Worm (Caenorhabditis elegans) whole organism, L4 larva: ENCODE measurements around the gene ugt-15.

ENCODE experiments used
- D1046.2 ChIP-seq: fragments of 200-800 bp; sonication (Bioruptor generic); IDR thresholded peaks from 2 replicates; pipeline ENCODE4 v1.3.6; 2022; ENCODE audit warnings: missing genetic modification characterization, missing compliant biosample characterization
- F10B5.3 ChIP-seq: sonication (generic microtip); optimal IDR thresholded peaks from 2 replicates; lab custom pipeline; 2016; ENCODE audit warnings: mild to moderate bottlenecking, missing genetic modification characterization, missing compliant biosample characterization
- F26F4.8 ChIP-seq: fragments of 200-800 bp; sonication (Bioruptor generic); conservative IDR thresholded peaks from 2 replicates; pipeline ENCODE4 v1.3.6; 2022; ENCODE audit warnings: missing genetic modification characterization, missing compliant biosample characterization
- F37D6.2 ChIP-seq: sonication (generic microtip); optimal IDR thresholded peaks from 2 replicates; lab custom pipeline; 2016; ENCODE audit warnings: mild to moderate bottlenecking, missing genetic modification characterization, missing compliant biosample characterization
- R02D3.7 ChIP-seq: fragments of 150-350 bp; sonication (generic microtip); optimal IDR thresholded peaks from 3 replicates; lab custom pipeline; 2014; ENCODE audit warnings: missing biosample characterization, missing genetic modification characterization
- Y5F2A.4 ChIP-seq: fragments of 200-800 bp; sonication (Bioruptor generic); optimal IDR thresholded peaks from 2 replicates; lab custom pipeline; 2018; ENCODE audit warnings: mild to moderate bottlenecking, missing genetic modification characterization, missing compliant biosample characterization
- ZK337.2 ChIP-seq: fragments of 200-800 bp; sonication (Bioruptor generic); IDR thresholded peaks from 2 replicates; pipeline ENCODE4 v1.3.6; 2022; ENCODE audit warnings: missing genetic modification reagents, missing genetic modification characterization, missing compliant biosample characterization
- ZK546.5 ChIP-seq, 2 experiments: sonication (generic microtip); optimal IDR thresholded peaks; 2 replicates each; lab custom pipeline; 2017; ENCODE audit warnings: missing biosample characterization in 2 of 2, missing genetic modification characterization in 2 of 2
- aly-2 ChIP-seq: sonication (generic microtip); optimal IDR thresholded peaks from 2 replicates; lab custom pipeline; 2018; ENCODE audit warnings: missing biosample characterization, missing genetic modification characterization
- ama-1 ChIP-seq: fragments of 150-350 bp; optimal IDR thresholded peaks from 2 replicates; lab custom pipeline; 2014; ENCODE audit warnings: inconsistent platforms, mixed read lengths
- ceh-32 ChIP-seq: sonication (generic microtip); optimal IDR thresholded peaks from 2 replicates; lab custom pipeline; 2016; ENCODE audit warnings: mild to moderate bottlenecking, missing genetic modification characterization, missing compliant biosample characterization; ENCODE audit not compliant: poor library complexity
- ceh-44 ChIP-seq: fragments of 200-800 bp; sonication (Bioruptor generic); IDR thresholded peaks from 2 replicates; pipeline ENCODE4 v1.3.6; 2022; ENCODE audit warnings: missing genetic modification reagents, missing genetic modification characterization, missing compliant biosample characterization
- ceh-82 ChIP-seq: sonication (generic microtip); optimal IDR thresholded peaks from 2 replicates; lab custom pipeline; 2017; ENCODE audit warnings: missing biosample characterization, missing genetic modification characterization
- cey-2 ChIP-seq: sonication (generic microtip); optimal IDR thresholded peaks from 3 replicates; lab custom pipeline; 2017; ENCODE audit warnings: missing genetic modification characterization, mild to moderate bottlenecking, missing compliant biosample characterization, antibody characterized with exemption, borderline replicate concordance; ENCODE audit not compliant: insufficient read depth
- ctbp-1 ChIP-seq: fragments of 200-800 bp; sonication (Bioruptor generic); IDR thresholded peaks from 2 replicates; pipeline ENCODE4 v1.3.6; 2022; ENCODE audit warnings: missing genetic modification reagents, missing genetic modification characterization, missing compliant biosample characterization
- daf-16 ChIP-seq, 3 experiments: sonication (generic microtip); optimal IDR thresholded peaks; 2 replicates each; lab custom pipeline; 2016 to 2017; ENCODE audit warnings: missing genetic modification characterization in 3 of 3, missing genetic modification reagents in 3 of 3, mild to moderate bottlenecking in 2 of 3, missing compliant biosample characterization in 2 of 3, missing biosample characterization in 1 of 3, moderate library complexity in 1 of 3
- daf-19 ChIP-seq: fragments of 200-800 bp; sonication (Bioruptor generic); conservative IDR thresholded peaks from 2 replicates; pipeline ENCODE4 v1.3.6; 2022; ENCODE audit warnings: missing genetic modification characterization, missing compliant biosample characterization
- dmd-6 ChIP-seq: fragments of 200-800 bp; sonication (Bioruptor generic); IDR thresholded peaks from 2 replicates; pipeline ENCODE4 v1.3.6; 2022; ENCODE audit warnings: missing genetic modification reagents, missing genetic modification characterization, missing compliant biosample characterization
- dmd-9 ChIP-seq: fragments of 200-800 bp; sonication (Bioruptor generic); IDR thresholded peaks from 2 replicates; pipeline ENCODE4 v1.3.6; 2022; ENCODE audit warnings: missing genetic modification reagents, missing genetic modification characterization, missing compliant biosample characterization
- dpl-1 ChIP-seq: fragments of 150-350 bp; optimal IDR thresholded peaks from 2 replicates; lab custom pipeline; 2014; ENCODE audit warnings: missing biosample characterization, missing genetic modification reagents, missing genetic modification characterization
- egl-27 ChIP-seq: sonication (generic microtip); optimal IDR thresholded peaks from 3 replicates; lab custom pipeline; 2017; ENCODE audit warnings: missing biosample characterization, missing genetic modification reagents, missing genetic modification characterization
- fos-1 ChIP-seq: fragments of 150-350 bp; optimal IDR thresholded peaks from 2 replicates; lab custom pipeline; 2014; ENCODE audit warnings: missing biosample characterization, missing genetic modification characterization
- hlh-11 ChIP-seq: fragments of 200-800 bp; sonication (Bioruptor generic); optimal IDR thresholded peaks from 2 replicates; lab custom pipeline; 2018; ENCODE audit warnings: mild to moderate bottlenecking, missing genetic modification characterization, missing compliant biosample characterization
- lin-13 ChIP-seq: fragments of 150-350 bp; optimal IDR thresholded peaks from 2 replicates; lab custom pipeline; 2014; ENCODE audit warnings: missing biosample characterization, missing genetic modification reagents, missing genetic modification characterization
- lin-15B ChIP-seq: fragments of 150-350 bp; sonication (generic microtip); optimal IDR thresholded peaks from 3 replicates; lab custom pipeline; 2014; ENCODE audit warnings: missing biosample characterization, missing genetic modification characterization
- lin-38 ChIP-seq: fragments of 200-800 bp; sonication (Bioruptor generic); IDR thresholded peaks from 2 replicates; pipeline ENCODE4 v1.3.6; 2022; ENCODE audit warnings: missing genetic modification reagents, missing genetic modification characterization, missing compliant biosample characterization
- lin-39 ChIP-seq: fragments of 150-350 bp; optimal IDR thresholded peaks from 2 replicates; lab custom pipeline; 2014; ENCODE audit warnings: missing biosample characterization, missing genetic modification reagents, missing genetic modification characterization
- lsy-2 ChIP-seq, 2 experiments: fragments of 150-350 bp in 1 of 2; sonication (generic microtip) in 1 of 2; optimal IDR thresholded peaks; 2 replicates each; lab custom pipeline; 2014 to 2017; ENCODE audit warnings: missing biosample characterization in 2 of 2, missing genetic modification characterization in 2 of 2
- madf-9 ChIP-seq: fragments of 200-800 bp; sonication (Bioruptor generic); conservative IDR thresholded peaks from 2 replicates; pipeline ENCODE4 v1.3.6; 2022; ENCODE audit warnings: missing genetic modification reagents, missing genetic modification characterization, missing compliant biosample characterization
- mdt-29 ChIP-seq: fragments of 200-800 bp; sonication (Bioruptor generic); IDR thresholded peaks from 2 replicates; pipeline ENCODE4 v1.3.6; 2022; ENCODE audit warnings: missing genetic modification reagents, missing genetic modification characterization, missing compliant biosample characterization
- mep-1 ChIP-seq: fragments of 150-350 bp; sonication (generic microtip); optimal IDR thresholded peaks from 3 replicates; lab custom pipeline; 2014; ENCODE audit warnings: missing biosample characterization, missing genetic modification characterization
- mxl-3 ChIP-seq: fragments of 200-800 bp; sonication (Bioruptor generic); optimal IDR thresholded peaks from 2 replicates; lab custom pipeline; 2018; ENCODE audit warnings: mild to moderate bottlenecking, missing genetic modification characterization, missing compliant biosample characterization
- nhr-10 ChIP-seq: fragments of 150-350 bp; optimal IDR thresholded peaks from 2 replicates; lab custom pipeline; 2014; ENCODE audit warnings: missing biosample characterization, missing genetic modification characterization
- nhr-111 ChIP-seq: fragments of 200-800 bp; sonication (Bioruptor generic); optimal IDR thresholded peaks from 2 replicates; lab custom pipeline; 2018; ENCODE audit warnings: mild to moderate bottlenecking, missing genetic modification characterization, missing compliant biosample characterization
- nhr-25 ChIP-seq: sonication (generic microtip); optimal IDR thresholded peaks from 2 replicates; lab custom pipeline; 2017; ENCODE audit warnings: missing genetic modification characterization, mild to moderate bottlenecking, missing compliant biosample characterization, antibody characterized with exemption, moderate library complexity, borderline replicate concordance; ENCODE audit not compliant: insufficient read depth
- nhr-28 ChIP-seq: fragments of 150-350 bp; optimal IDR thresholded peaks from 2 replicates; lab custom pipeline; 2014; ENCODE audit warnings: missing biosample characterization, missing genetic modification characterization
- nhr-41 ChIP-seq: fragments of 200-800 bp; sonication (Bioruptor generic); IDR thresholded peaks from 2 replicates; pipeline ENCODE4 v1.3.6; 2022; ENCODE audit warnings: missing genetic modification reagents, missing genetic modification characterization, missing compliant biosample characterization
- nhr-48 ChIP-seq: sonication (generic microtip); optimal IDR thresholded peaks from 2 replicates; lab custom pipeline; 2016; ENCODE audit warnings: mild to moderate bottlenecking, missing genetic modification characterization, missing compliant biosample characterization
- nhr-6 ChIP-seq: fragments of 150-350 bp; optimal IDR thresholded peaks from 2 replicates; lab custom pipeline; 2014; ENCODE audit warnings: missing biosample characterization, missing genetic modification characterization
- nhr-77 ChIP-seq: fragments of 150-350 bp; optimal IDR thresholded peaks from 2 replicates; lab custom pipeline; 2014; ENCODE audit warnings: missing biosample characterization, missing genetic modification characterization
- pqm-1 ChIP-seq: sonication (generic microtip); optimal IDR thresholded peaks from 2 replicates; lab custom pipeline; 2017; ENCODE audit warnings: missing biosample characterization, missing genetic modification characterization
- sdz-12 ChIP-seq: fragments of 200-800 bp; sonication (Bioruptor generic); optimal IDR thresholded peaks from 2 replicates; lab custom pipeline; 2018; ENCODE audit warnings: mild to moderate bottlenecking, missing genetic modification characterization, missing compliant biosample characterization
- set-16 ChIP-seq: fragments of 200-800 bp; sonication (Bioruptor generic); IDR thresholded peaks from 2 replicates; pipeline ENCODE4 v1.3.6; 2022; ENCODE audit warnings: missing genetic modification reagents, missing genetic modification characterization, missing compliant biosample characterization
- spr-1 ChIP-seq: sonication (generic microtip); optimal IDR thresholded peaks from 2 replicates; lab custom pipeline; 2016; ENCODE audit warnings: mild to moderate bottlenecking, missing genetic modification characterization, missing compliant biosample characterization
- unc-130 ChIP-seq: sonication (generic microtip); optimal IDR thresholded peaks from 2 replicates; lab custom pipeline; 2016; ENCODE audit warnings: missing genetic modification reagents, missing genetic modification characterization, missing compliant biosample characterization
- unc-62 ChIP-seq, 3 experiments: fragments of 150-350 bp in 1 of 3; sonication (generic microtip); optimal IDR thresholded peaks in 2 of 3; peaks in 1 of 3; 1 replicate in 1 of 3; 2 replicates in 2 of 3; lab custom pipeline; 2014 to 2017; ENCODE audit warnings: missing biosample characterization in 3 of 3, missing genetic modification characterization in 3 of 3, missing genetic modification reagents in 3 of 3, missing genotype in 1 of 3
- zag-1 ChIP-seq: fragments of 150-350 bp; optimal IDR thresholded peaks from 2 replicates; lab custom pipeline; 2014; ENCODE audit warnings: missing biosample characterization, missing genetic modification characterization
- zfp-3 ChIP-seq: fragments of 200-800 bp; sonication (Bioruptor generic); conservative IDR thresholded peaks from 2 replicates; pipeline ENCODE4 v1.3.6; 2022; ENCODE audit warnings: missing genetic modification reagents, missing genetic modification characterization, missing compliant biosample characterization
- zip-11 ChIP-seq: fragments of 200-800 bp; sonication (Bioruptor generic); IDR thresholded peaks from 2 replicates; pipeline ENCODE4 v1.3.6; 2022; ENCODE audit warnings: missing genetic modification characterization, missing compliant biosample characterization
- ztf-11 ChIP-seq: fragments of 150-350 bp; optimal IDR thresholded peaks from 2 replicates; lab custom pipeline; 2014; ENCODE audit warnings: missing biosample characterization, missing genetic modification characterization
- ztf-7 ChIP-seq: fragments of 150-350 bp; optimal IDR thresholded peaks from 2 replicates; lab custom pipeline; 2014; ENCODE audit warnings: missing biosample characterization, missing genetic modification characterization

ugt-15 gene

ce11 chrV:12780248-12780647 lies 47.1 kb upstream of the ugt-15 start (continued):
- TF ChIP-seq lin-38 (GFP tag; lab: Robert Waterston, UW) (no peak), ztf-7 (tag; lab: Kevin White, UChicago) (no peak), sdz-12 (GFP tag; lab: Kevin White, UChicago) (peak; percentile 91), cey-2 (tag; lab: Kevin White, UChicago) (no peak), ZK546.5 (tag; optimal IDR thresholded peaks at IDR 0.05; lab: Kevin White, UChicago) (no peak), mxl-3 (peak; percentile 70), egl-27 (tag; lab: Kevin White, UChicago) (no peak), Y5F2A.4 (GFP tag; lab: Kevin White, UChicago) (peak; percentile 15), R02D3.7 (no peak), D1046.2 (GFP tag; lab: Robert Waterston, UW) (peak; percentile 87), nhr-10 (tag; lab: Kevin White, UChicago) (no peak), zag-1 (tag; lab: Kevin White, UChicago) (no peak), lin-15B (tag; lab: Kevin White, UChicago) (no peak), spr-1 (tag; lab: Kevin White, UChicago) (peak; percentile 31), mep-1 (tag; lab: Kevin White, UChicago) (no peak), nhr-28 (tag; lab: Kevin White, UChicago) (peak; percentile 21), hlh-11 (tag; lab: Kevin White, UChicago) (peak; percentile 56), ctbp-1 (peak; percentile 88), nhr-6 (tag; lab: Kevin White, UChicago) (peak; percentile 73), aly-2 (tag; lab: Kevin White, UChicago) (no peak), F10B5.3 (tag; lab: Kevin White, UChicago) (peak; percentile 45), ceh-44 (GFP tag; lab: Robert Waterston, UW) (peak; percentile 65; the same call in 1 of the 2 replicates), nhr-48 (tag; lab: Kevin White, UChicago) (peak; percentile 0), set-16 (GFP tag; lab: Robert Waterston, UW) (no peak), daf-19 (peak; percentile 77), lin-39 (tag; lab: Kevin White, UChicago) (no peak), dmd-6 (peak; percentile 74), fos-1 (tag; lab: Kevin White, UChicago) (no peak), unc-62 (GFP tag; optimal IDR thresholded peaks at IDR 0.05 in 1 of 2; lab: Kevin White, UChicago) (peak in 1 of 2 experiments; percentile 80), unc-62 (tag; optimal IDR thresholded peaks at IDR 0.05; lab: Kevin White, UChicago) (no peak), zfp-3 (GFP tag; lab: Robert Waterston, UW) (peak; percentile 67), daf-16 (GFP tag; optimal IDR thresholded peaks at IDR 0.05; lab: Kevin White, UChicago) (peak; percentile 22 to 62), daf-16 (tag; optimal IDR thresholded peaks at IDR 0.05; lab: Kevin White, UChicago) (no peak), F26F4.8 (peak; percentile 75; the same call in 1 of the 2 replicates), madf-9 (GFP tag; lab: Robert Waterston, UW) (peak; percentile 88), lin-13 (GFP tag; lab: Kevin White, UChicago) (no peak), F37D6.2 (peak; percentile 6), lsy-2 (tag; optimal IDR thresholded peaks at IDR 0.05; lab: Kevin White, UChicago) (no peak), nhr-111 (GFP tag; lab: Kevin White, UChicago) (peak; percentile 84), ztf-11 (tag; lab: Kevin White, UChicago) (no peak), mdt-29 (GFP tag; lab: Robert Waterston, UW) (0 out of 2 replicates have a peak, but pooled peaks have one; percentile 47), unc-130 (GFP tag; lab: Kevin White, UChicago) (peak; percentile 57), nhr-77 (tag; lab: Kevin White, UChicago) (no peak), zip-11 (GFP tag; lab: Robert Waterston, UW) (peak; percentile 75), ceh-32 (tag; lab: Kevin White, UChicago) (no peak), nhr-25 (tag; lab: Kevin White, UChicago) (no peak), dmd-9 (GFP tag; lab: Robert Waterston, UW) (peak; percentile 78), ceh-82 (tag; lab: Kevin White, UChicago) (no peak), pqm-1 (tag; lab: Kevin White, UChicago) (no peak), ama-1 (lab: Kevin White, UChicago) (no peak), dpl-1 (GFP tag; lab: Kevin White, UChicago) (peak; percentile 18), nhr-41 (GFP tag; lab: Robert Waterston, UW) (no peak; the same call in 1 of the 2 replicates), ZK337.2 (GFP tag; lab: Robert Waterston, UW) (no peak)
